Worm (Caenorhabditis elegans): ENCODE results near the gene F23H12.7.

DNA sequence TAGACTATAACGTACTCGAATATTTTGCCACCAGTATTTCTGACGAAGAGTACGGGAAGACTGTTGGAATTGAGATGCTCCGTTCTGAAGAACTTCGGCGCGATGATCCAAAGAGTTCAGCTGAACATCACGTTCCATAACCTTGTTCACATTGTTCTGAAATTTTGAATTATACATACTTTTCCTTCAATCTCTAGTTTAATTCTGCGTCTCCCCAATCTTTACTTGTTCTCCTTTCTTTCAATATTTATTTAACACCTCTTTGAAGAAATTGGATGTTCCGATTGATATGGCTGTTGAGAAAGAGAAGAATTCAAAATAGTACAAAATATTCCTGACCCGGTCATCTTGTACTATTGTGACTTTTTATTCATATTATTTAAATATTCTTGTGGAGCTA is 26.6 kb upstream of the F23H12.7 start, which contains the start of gene F23H12.3:
- no peak for TF ChIP-seq scrt-1 (GFP tag; IDR thresholded peaks at IDR 0.05)
- TF ChIP-seq ama-1 (optimal IDR thresholded peaks at IDR 0.05): no peak
- TF ChIP-seq ets-7 (tag; optimal IDR thresholded peaks at IDR 0.05): no peak
- no peak for TF ChIP-seq pes-1 (GFP tag; IDR thresholded peaks at IDR 0.05)
- no peak for TF ChIP-seq tbx-11 (GFP tag; IDR thresholded peaks at IDR 0.05)

All from whole organism, early embryonic.